Worm (Caenorhabditis elegans) whole organism, young adult: ENCODE results near the gene lin-14.

Experiments
- B0035.1 ChIP-seq: sonication (generic microtip); optimal IDR thresholded peaks from 2 replicates; lab custom pipeline; 2016; ENCODE audit warnings: missing genetic modification characterization, mild to moderate bottlenecking, missing compliant biosample characterization, missing genotype, missing genetic modification reagents
- B0336.3 ChIP-seq: fragments of 200-800 bp; sonication (Bioruptor generic); IDR thresholded peaks from 2 replicates; pipeline ENCODE4 v1.3.6; 2022; ENCODE audit warnings: missing genetic modification characterization, missing compliant biosample characterization
- D2030.7 ChIP-seq: fragments of 200-800 bp; sonication (Bioruptor generic); IDR thresholded peaks from 2 replicates; pipeline ENCODE4 v1.3.6; 2022; ENCODE audit warnings: missing genetic modification reagents, missing genetic modification characterization, missing compliant biosample characterization
- F10E7.11 ChIP-seq: sonication (generic microtip); optimal IDR thresholded peaks from 2 replicates; lab custom pipeline; 2017; ENCODE audit warnings: mild to moderate bottlenecking, missing genetic modification characterization, moderate library complexity, missing compliant biosample characterization
- F23B12.7 ChIP-seq: sonication (generic microtip); optimal IDR thresholded peaks from 2 replicates; lab custom pipeline; 2017; ENCODE audit warnings: missing genetic modification characterization, mild to moderate bottlenecking, missing compliant biosample characterization, antibody characterized with exemption, moderate library complexity; ENCODE audit not compliant: insufficient read depth
- F37B4.10 ChIP-seq: fragments of 200-800 bp; sonication (Bioruptor generic); IDR thresholded peaks from 2 replicates; pipeline ENCODE4 v1.3.6; 2022; ENCODE audit warnings: missing genetic modification characterization, missing compliant biosample characterization
- F55B11.4 ChIP-seq: sonication (generic microtip); optimal IDR thresholded peaks from 2 replicates; lab custom pipeline; 2016; ENCODE audit warnings: missing compliant biosample characterization, missing genetic modification characterization, borderline replicate concordance; ENCODE audit not compliant: insufficient read depth
- K12H6.12 ChIP-seq: fragments of 200-800 bp; sonication (Bioruptor generic); optimal IDR thresholded peaks from 2 replicates; lab custom pipeline; 2018; ENCODE audit warnings: mild to moderate bottlenecking, missing genetic modification characterization, missing compliant biosample characterization
- Y53G8AR.9 ChIP-seq: fragments of 200-800 bp; sonication (Bioruptor generic); conservative IDR thresholded peaks from 2 replicates; pipeline ENCODE4 v1.3.6; 2022; ENCODE audit warnings: missing genetic modification reagents, missing genetic modification characterization, missing compliant biosample characterization
- Y95B8A.8 ChIP-seq: fragments of 200-800 bp; sonication (Bioruptor generic); IDR thresholded peaks from 2 replicates; pipeline ENCODE4 v1.3.6; 2022; ENCODE audit warnings: missing genetic modification reagents, missing genetic modification characterization, missing compliant biosample characterization
- ZK185.1 ChIP-seq: sonication (generic microtip); optimal IDR thresholded peaks from 2 replicates; lab custom pipeline; 2016; ENCODE audit warnings: mild to moderate bottlenecking, missing genetic modification characterization, missing compliant biosample characterization; ENCODE audit not compliant: poor library complexity, severe bottlenecking
- ama-1 ChIP-seq, 3 experiments: fragments of 150-350 bp in 1 of 3; sonication (generic microtip) in 2 of 3; optimal IDR thresholded peaks; 2 replicates each; lab custom pipeline; 2014 to 2018; ENCODE audit warnings: missing biosample characterization in 2 of 3, missing genetic modification characterization in 2 of 3, missing genetic modification reagents in 2 of 3
- aptf-3 ChIP-seq: fragments of 200-800 bp; sonication (Bioruptor generic); IDR thresholded peaks from 2 replicates; pipeline ENCODE4 v1.3.6; 2022; ENCODE audit warnings: missing genetic modification characterization, missing compliant biosample characterization
- attf-6 ChIP-seq: fragments of 200-800 bp; sonication (Bioruptor generic); IDR thresholded peaks from 2 replicates; pipeline ENCODE4 v1.3.6; 2022; ENCODE audit warnings: missing genetic modification reagents, missing genetic modification characterization, missing compliant biosample characterization
- bed-1 ChIP-seq: fragments of 200-800 bp; sonication (Bioruptor generic); IDR thresholded peaks from 2 replicates; pipeline ENCODE4 v1.3.6; 2022; ENCODE audit warnings: missing genetic modification reagents, missing genetic modification characterization, missing compliant biosample characterization
- bed-2 ChIP-seq: fragments of 200-800 bp; sonication (Bioruptor generic); IDR thresholded peaks from 2 replicates; pipeline ENCODE4 v1.3.6; 2022; ENCODE audit warnings: missing genetic modification reagents, missing genetic modification characterization, missing compliant biosample characterization
- ceh-27 ChIP-seq: fragments of 200-800 bp; sonication (Bioruptor generic); optimal IDR thresholded peaks from 2 replicates; lab custom pipeline; 2018; ENCODE audit warnings: mild to moderate bottlenecking, missing genetic modification characterization, moderate library complexity, missing compliant biosample characterization
- ceh-58 ChIP-seq: fragments of 200-800 bp; sonication (Bioruptor generic); IDR thresholded peaks from 2 replicates; pipeline ENCODE4 v1.3.6; 2022; ENCODE audit warnings: missing genetic modification characterization, missing compliant biosample characterization
- dox-1 ChIP-seq: fragments of 200-800 bp; sonication (Bioruptor generic); IDR thresholded peaks from 2 replicates; pipeline ENCODE4 v1.3.6; 2022; ENCODE audit warnings: missing genetic modification reagents, missing genetic modification characterization, missing compliant biosample characterization
- egl-44 ChIP-seq: fragments of 200-800 bp; sonication (Bioruptor generic); IDR thresholded peaks from 2 replicates; pipeline ENCODE4 v1.3.6; 2022; ENCODE audit warnings: missing genetic modification reagents, missing genetic modification characterization, missing compliant biosample characterization
- ets-4 ChIP-seq: fragments of 200-800 bp; sonication (Bioruptor generic); optimal IDR thresholded peaks from 2 replicates; lab custom pipeline; 2018; ENCODE audit warnings: mild to moderate bottlenecking, missing genetic modification characterization, missing compliant biosample characterization
- fkh-3 ChIP-seq: sonication (generic microtip); optimal IDR thresholded peaks from 2 replicates; lab custom pipeline; 2016; ENCODE audit warnings: mild to moderate bottlenecking, missing genetic modification characterization, missing compliant biosample characterization
- hsf-1 ChIP-seq: fragments of 200-800 bp; sonication (Bioruptor generic); IDR thresholded peaks from 2 replicates; pipeline ENCODE4 v1.3.6; 2022; ENCODE audit warnings: missing genetic modification reagents, missing genetic modification characterization, missing compliant biosample characterization
- lag-1 ChIP-seq: fragments of 200-800 bp; sonication (Bioruptor generic); IDR thresholded peaks from 2 replicates; pipeline ENCODE4 v1.3.6; 2022; ENCODE audit warnings: missing genetic modification reagents, missing genetic modification characterization, missing compliant biosample characterization
- let-607 ChIP-seq, 2 experiments: fragments of 200-800 bp in 1 of 2; sonication (Bioruptor generic) in 1 of 2; sonication (generic microtip) in 1 of 2; optimal IDR thresholded peaks; 2 replicates each; lab custom pipeline; 2016 to 2018; ENCODE audit warnings: mild to moderate bottlenecking in 2 of 2, missing compliant biosample characterization in 2 of 2, missing genetic modification characterization in 2 of 2, moderate library complexity in 2 of 2, missing genotype in 1 of 2
- lin-26 ChIP-seq: fragments of 200-800 bp; sonication (Bioruptor generic); IDR thresholded peaks from 2 replicates; pipeline ENCODE4 v1.3.6; 2022; ENCODE audit warnings: missing genetic modification reagents, missing genetic modification characterization, missing compliant biosample characterization
- lin-35 ChIP-seq, 3 experiments: fragments of 150-350 bp in 2 of 3; sonication (generic microtip) in 1 of 3; optimal IDR thresholded peaks; 2 replicates each; lab custom pipeline; 2014 to 2018; ENCODE audit warnings: missing biosample characterization in 3 of 3, missing genetic modification characterization in 3 of 3, missing genetic modification reagents in 3 of 3
- lin-40 ChIP-seq: sonication (generic microtip); optimal IDR thresholded peaks from 2 replicates; lab custom pipeline; 2016; ENCODE audit warnings: missing genetic modification characterization, mild to moderate bottlenecking, missing compliant biosample characterization, missing genotype, missing genetic modification reagents
- lsl-1 ChIP-seq: fragments of 200-800 bp; sonication (Bioruptor generic); optimal IDR thresholded peaks from 2 replicates; lab custom pipeline; 2018; ENCODE audit warnings: mild to moderate bottlenecking, missing genetic modification characterization, moderate library complexity, missing compliant biosample characterization
- madf-10 ChIP-seq: sonication (generic microtip); optimal IDR thresholded peaks from 2 replicates; lab custom pipeline; 2016; ENCODE audit warnings: mild to moderate bottlenecking, missing genetic modification characterization, missing compliant biosample characterization
- mel-28 ChIP-seq: sonication (generic microtip); optimal IDR thresholded peaks from 2 replicates; lab custom pipeline; 2016; ENCODE audit warnings: borderline replicate concordance, mild to moderate bottlenecking, missing genetic modification characterization, missing compliant biosample characterization
- nfyb-1 ChIP-seq: fragments of 200-800 bp; sonication (Bioruptor generic); IDR thresholded peaks from 2 replicates; pipeline ENCODE4 v1.3.6; 2022; ENCODE audit warnings: missing genetic modification reagents, missing genetic modification characterization, missing compliant biosample characterization
- nhr-120 ChIP-seq: fragments of 200-800 bp; sonication (Bioruptor generic); IDR thresholded peaks from 2 replicates; pipeline ENCODE4 v1.3.6; 2022; ENCODE audit warnings: missing genetic modification characterization, missing compliant biosample characterization
- nhr-80 ChIP-seq: sonication (generic microtip); optimal IDR thresholded peaks from 2 replicates; lab custom pipeline; 2016; ENCODE audit warnings: missing genetic modification characterization, missing compliant biosample characterization
- nhr-90 ChIP-seq: sonication (generic microtip); optimal IDR thresholded peaks from 2 replicates; lab custom pipeline; 2016; ENCODE audit warnings: missing genotype, mild to moderate bottlenecking, missing genetic modification characterization, missing compliant biosample characterization
- pbrm-1 ChIP-seq: fragments of 200-800 bp; sonication (Bioruptor generic); IDR thresholded peaks from 2 replicates; pipeline ENCODE4 v1.3.6; 2022; ENCODE audit warnings: missing genetic modification reagents, missing genetic modification characterization, missing compliant biosample characterization
- rec-8 ChIP-seq, 2 experiments: sonication (generic microtip); optimal IDR thresholded peaks; 2 replicates each; lab custom pipeline; 2016; ENCODE audit warnings: mild to moderate bottlenecking in 2 of 2, missing genetic modification characterization in 2 of 2, missing genetic modification reagents in 2 of 2, missing genotype in 2 of 2, missing biosample characterization in 1 of 2, missing compliant biosample characterization in 1 of 2, moderate library complexity in 1 of 2
- repo-1 ChIP-seq: sonication (generic microtip); optimal IDR thresholded peaks from 2 replicates; lab custom pipeline; 2017; ENCODE audit warnings: mild to moderate bottlenecking, missing genetic modification characterization, missing compliant biosample characterization
- sea-2 ChIP-seq: fragments of 200-800 bp; sonication (Bioruptor generic); IDR thresholded peaks from 2 replicates; pipeline ENCODE4 v1.3.6; 2022; ENCODE audit warnings: missing genetic modification characterization, missing compliant biosample characterization
- snpc-1.1 ChIP-seq: sonication (generic microtip); optimal IDR thresholded peaks from 2 replicates; lab custom pipeline; 2017; ENCODE audit warnings: missing genetic modification characterization, mild to moderate bottlenecking, missing compliant biosample characterization, antibody characterized with exemption, moderate library complexity, missing genotype, missing genetic modification reagents; ENCODE audit not compliant: insufficient read depth
- snpc-1.3 ChIP-seq: sonication (generic microtip); optimal IDR thresholded peaks from 2 replicates; lab custom pipeline; 2017; ENCODE audit warnings: missing genetic modification characterization, mild to moderate bottlenecking, missing compliant biosample characterization, antibody characterized with exemption, moderate library complexity, missing genotype, missing genetic modification reagents; ENCODE audit not compliant: insufficient read depth
- somi-1 ChIP-seq: fragments of 200-800 bp; sonication (Bioruptor generic); optimal IDR thresholded peaks from 2 replicates; lab custom pipeline; 2018; ENCODE audit warnings: mild to moderate bottlenecking, missing genetic modification characterization, missing compliant biosample characterization
- zfh-2 ChIP-seq: fragments of 200-800 bp; sonication (Bioruptor generic); conservative IDR thresholded peaks from 2 replicates; pipeline ENCODE4 v1.3.6; 2022; ENCODE audit warnings: missing genetic modification reagents, missing genetic modification characterization, missing compliant biosample characterization
- ztf-26 ChIP-seq: sonication (generic microtip); optimal IDR thresholded peaks from 2 replicates; lab custom pipeline; 2017; ENCODE audit warnings: missing genetic modification characterization, missing compliant biosample characterization

The lin-14 gene

DNA sequence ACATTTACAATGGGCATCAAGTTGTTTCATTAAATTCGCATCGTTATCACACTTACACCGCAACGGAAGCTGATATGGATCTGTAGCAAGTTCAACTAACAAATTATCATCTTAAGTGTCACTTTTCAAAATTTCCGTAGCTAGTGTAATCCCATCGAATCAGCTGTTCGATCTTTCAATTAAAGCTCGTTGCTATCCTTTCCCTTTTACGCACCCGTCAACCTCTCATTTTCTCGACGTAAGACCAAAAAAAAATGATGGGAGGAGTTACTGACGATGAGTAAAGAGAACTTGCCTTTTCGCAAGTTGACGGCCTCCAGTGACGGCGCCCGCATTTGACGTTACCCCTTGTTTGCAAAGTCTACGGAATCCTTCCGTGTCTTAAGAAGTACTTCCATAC lies 36.6 kb downstream of the lin-14 start, which contains the start of gene F29G6.1 (continued):
- TF ChIP-seq zfh-2: no peak
- TF ChIP-seq lin-40 (tag; lab: Kevin White, UChicago): no peak
- no peak for TF ChIP-seq snpc-1.1 (tag; lab: Kevin White, UChicago)
- TF ChIP-seq lin-35 (GFP tag; optimal IDR thresholded peaks at IDR 0.05; lab: Kevin White, UChicago): no peak

ce11 chrX:11507836-11508235 lies 42.5 kb downstream of the lin-14 start:
- TF ChIP-seq lin-26 (GFP tag; lab: Robert Waterston, UW) (no peak), snpc-1.3 (no peak), F23B12.7 (tag; lab: Kevin White, UChicago) (no peak), nhr-120 (GFP tag; lab: Robert Waterston, UW) (no peak), bed-1 (GFP tag; lab: Robert Waterston, UW) (no peak), bed-2 (no peak), B0336.3 (no peak), D2030.7 (no peak), ZK185.1 (tag; lab: Kevin White, UChicago) (no peak), pbrm-1 (no peak)

ce11 chrX:11509547-11509946 lies 44.2 kb downstream of the lin-14 start:
- TF ChIP-seq nhr-80 (tag; lab: Kevin White, UChicago) (peak; percentile 96), madf-10 (no peak), sea-2 (no peak), aptf-3 (GFP tag; lab: Robert Waterston, UW) (no peak), let-607 (tag; optimal IDR thresholded peaks at IDR 0.05; lab: Kevin White, UChicago) (peak in 1 of 2 experiments; percentile 4), fkh-3 (no peak), dox-1 (GFP tag; lab: Robert Waterston, UW) (peak; percentile 59), ztf-26 (tag; lab: Kevin White, UChicago) (no peak), ets-4 (GFP tag; lab: Kevin White, UChicago) (peak; percentile 94)

ce11 chrX:11511231-11511630 lies 45.9 kb downstream of the lin-14 start, which contains the start of gene ccdc-149:
Gene ccdc-149 (minus strand): TSS chrX:11511451.
- TF ChIP-seq Y53G8AR.9 (GFP tag; lab: Robert Waterston, UW): peak; percentile 62; the same call in 1 of the 2 replicates
- no peak for TF ChIP-seq K12H6.12 (tag; lab: Kevin White, UChicago)
- TF ChIP-seq lsl-1: no peak
- TF ChIP-seq rec-8 (tag; optimal IDR thresholded peaks at IDR 0.05; lab: Kevin White, UChicago): no peak
- TF ChIP-seq hsf-1 (GFP tag; lab: Robert Waterston, UW): no peak
- no peak for TF ChIP-seq egl-44 (GFP tag; lab: Robert Waterston, UW)
- no peak for TF ChIP-seq Y95B8A.8 (GFP tag; lab: Robert Waterston, UW)
- TF ChIP-seq ceh-58 (GFP tag; lab: Robert Waterston, UW): no peak
- TF ChIP-seq repo-1 (tag; lab: Kevin White, UChicago): peak; percentile 49
- TF ChIP-seq ama-1 (optimal IDR thresholded peaks at IDR 0.05; lab: Kevin White, UChicago): no peak
- no peak for TF ChIP-seq ama-1 (GFP tag; optimal IDR thresholded peaks at IDR 0.05; lab: Kevin White, UChicago)
- no peak for TF ChIP-seq F37B4.10
- no peak for TF ChIP-seq attf-6
- no peak for TF ChIP-seq ceh-27 (GFP tag; lab: Kevin White, UChicago)
- 0 out of 2 replicates have a peak, but pooled peaks have one; percentile 26 for TF ChIP-seq nfyb-1 (GFP tag; lab: Robert Waterston, UW)
- TF ChIP-seq F55B11.4 (tag; lab: Kevin White, UChicago): no peak
- no peak for TF ChIP-seq somi-1
- TF ChIP-seq B0336.3: 0 out of 2 replicates have a peak, but pooled peaks have one; percentile 25
- no peak for TF ChIP-seq F10E7.11 (tag; lab: Kevin White, UChicago)
- TF ChIP-seq let-607 (tag; optimal IDR thresholded peaks at IDR 0.05; lab: Kevin White, UChicago): peak in 1 of 2 experiments; percentile 16
- no peak for TF ChIP-seq mel-28 (tag; lab: Kevin White, UChicago)
- TF ChIP-seq B0035.1 (tag; lab: Kevin White, UChicago): no peak
- TF ChIP-seq lag-1 (GFP tag; lab: Robert Waterston, UW): no peak
- no peak for TF ChIP-seq nhr-90 (tag; lab: Kevin White, UChicago)
